Worm (Caenorhabditis elegans): Measurements from ENCODE around the gene npr-10.

- TF ChIP-seq nhr-28 (tag; optimal IDR thresholded peaks at IDR 0.05), result no peak
- peak; percentile 5 for TF ChIP-seq M03D4.4 (tag; optimal IDR thresholded peaks at IDR 0.05)
- no peak for TF ChIP-seq nhr-2 (tag; optimal IDR thresholded peaks at IDR 0.05)
- no peak for TF ChIP-seq ceh-39 (tag; optimal IDR thresholded peaks at IDR 0.05)
- TF ChIP-seq nhr-76 (tag; optimal IDR thresholded peaks at IDR 0.05), result no peak
- no peak for TF ChIP-seq sptf-1 (tag; optimal IDR thresholded peaks at IDR 0.05)
- TF ChIP-seq elt-3 (tag; optimal IDR thresholded peaks at IDR 0.05), result no peak
- TF ChIP-seq zip-8 (tag; optimal IDR thresholded peaks at IDR 0.05), result no peak
- no peak for TF ChIP-seq ztf-11 (tag; optimal IDR thresholded peaks at IDR 0.05)
- TF ChIP-seq unc-39 (tag; optimal IDR thresholded peaks at IDR 0.05), result no peak
- TF ChIP-seq drap-1 (GFP tag; optimal IDR thresholded peaks at IDR 0.05), result no peak
Observed at ce11 chrX:12975595-12976089, 56.9 kb downstream of the npr-10 start, which contains the start of gene ppk-3.
